Worm (Caenorhabditis elegans) whole organism, early embryonic: Measurements from ENCODE around the gene F38B7.17.

Experiments used
- B0310.2 ChIP-seq: sonication (generic microtip); optimal IDR thresholded peaks from 2 replicates; lab custom pipeline; 2016; ENCODE audit warnings: mild to moderate bottlenecking, missing genetic modification characterization, missing compliant biosample characterization
- F13C5.2 ChIP-seq: sonication (generic microtip); optimal IDR thresholded peaks from 2 replicates; lab custom pipeline; 2017; ENCODE audit warnings: mild to moderate bottlenecking, missing genetic modification characterization, inconsistent platforms, missing compliant biosample characterization
- aly-1 ChIP-seq: sonication (generic microtip); optimal IDR thresholded peaks from 2 replicates; lab custom pipeline; 2016; ENCODE audit warnings: missing genetic modification characterization, missing compliant biosample characterization
- ama-1 ChIP-seq: fragments of 150-350 bp; optimal IDR thresholded peaks from 2 replicates; lab custom pipeline; 2014
- ceh-13 ChIP-seq: fragments of 200-800 bp; sonication (Bioruptor generic); optimal IDR thresholded peaks from 2 replicates; lab custom pipeline; 2018; ENCODE audit warnings: mild to moderate bottlenecking, missing genetic modification characterization, missing compliant biosample characterization
- ets-7 ChIP-seq: sonication (generic microtip); optimal IDR thresholded peaks from 2 replicates; lab custom pipeline; 2016; ENCODE audit warnings: missing genotype, missing genetic modification characterization, missing compliant biosample characterization
- flt-1 ChIP-seq: fragments of 200-800 bp; sonication (Bioruptor generic); IDR thresholded peaks from 2 replicates; pipeline ENCODE4 v1.3.6; 2022; ENCODE audit warnings: missing genetic modification characterization, missing compliant biosample characterization
- hmbx-1 ChIP-seq: sonication (generic microtip); optimal IDR thresholded peaks from 2 replicates; lab custom pipeline; 2016; ENCODE audit warnings: mild to moderate bottlenecking, missing genetic modification characterization, missing compliant biosample characterization
- hmg-4 ChIP-seq: fragments of 200-800 bp; sonication (Bioruptor generic); optimal IDR thresholded peaks from 2 replicates; lab custom pipeline; 2018; ENCODE audit warnings: mild to moderate bottlenecking, missing genetic modification characterization, missing compliant biosample characterization
- hnd-1 ChIP-seq: sonication (generic microtip); optimal IDR thresholded peaks from 2 replicates; lab custom pipeline; 2016; ENCODE audit warnings: missing genetic modification characterization, missing compliant biosample characterization
- pes-1 ChIP-seq: fragments of 200-800 bp; sonication (Bioruptor generic); IDR thresholded peaks from 2 replicates; pipeline ENCODE4 v1.3.6; 2022; ENCODE audit warnings: missing genetic modification reagents, missing genetic modification characterization, missing compliant biosample characterization
- tbx-11 ChIP-seq: fragments of 200-800 bp; sonication (Bioruptor generic); IDR thresholded peaks from 2 replicates; pipeline ENCODE4 v1.3.6; 2022; ENCODE audit warnings: missing genetic modification characterization, missing compliant biosample characterization
- tbx-37 ChIP-seq: fragments of 200-800 bp; sonication (Bioruptor generic); conservative IDR thresholded peaks from 2 replicates; pipeline ENCODE4 v1.3.6; 2022; ENCODE audit warnings: missing genetic modification reagents, missing genetic modification characterization, missing compliant biosample characterization
- tra-4 ChIP-seq: sonication (generic microtip); optimal IDR thresholded peaks from 2 replicates; lab custom pipeline; 2017; ENCODE audit warnings: missing genetic modification characterization, missing compliant biosample characterization

ce11 chrV:11539502-11539901 lies 9.3 kb downstream of the F38B7.17 start:
- no peak for TF ChIP-seq ceh-13 (GFP tag; lab: Kevin White, UChicago)
- TF ChIP-seq hmbx-1: no peak
- no peak for TF ChIP-seq ama-1 (lab: Kevin White, UChicago)
- no peak for TF ChIP-seq B0310.2 (tag; lab: Kevin White, UChicago)
- no peak for TF ChIP-seq aly-1 (tag; lab: Kevin White, UChicago)
- no peak for TF ChIP-seq pes-1 (GFP tag; lab: Robert Waterston, UW)
- no peak for TF ChIP-seq tbx-37 (GFP tag; lab: Robert Waterston, UW)
- no peak for TF ChIP-seq tbx-11 (GFP tag; lab: Robert Waterston, UW)
- TF ChIP-seq flt-1: no peak
- TF ChIP-seq hnd-1: no peak
- TF ChIP-seq F13C5.2 (tag; lab: Kevin White, UChicago): no peak
- TF ChIP-seq ets-7 (tag; lab: Kevin White, UChicago): no peak
- no peak for TF ChIP-seq hmg-4 (GFP tag; lab: Kevin White, UChicago)
- TF ChIP-seq tra-4 (tag; lab: Kevin White, UChicago): no peak
